Worm (Caenorhabditis elegans) whole organism, L1 larva: ENCODE measurements around the gene H28G03.2.
A peak's percentile ranks its signal among the peaks of the same experiment; 100 is the strongest.

Source experiments
- C16A3.4 ChIP-seq: fragments of 150-350 bp; optimal IDR thresholded peaks from 2 replicates; lab custom pipeline; 2014; ENCODE audit warnings: missing biosample characterization, missing genetic modification characterization
- F16B12.6 ChIP-seq: fragments of 150-350 bp; optimal IDR thresholded peaks from 2 replicates; lab custom pipeline; 2014; ENCODE audit warnings: missing biosample characterization, missing genetic modification characterization
- Y116A8C.19 ChIP-seq: sonication (generic microtip); optimal IDR thresholded peaks from 2 replicates; lab custom pipeline; 2016; ENCODE audit warnings: missing compliant biosample characterization, missing genetic modification characterization, borderline replicate concordance
- blmp-1 ChIP-seq: fragments of 150-350 bp; optimal IDR thresholded peaks from 2 replicates; lab custom pipeline; 2014; ENCODE audit warnings: missing biosample characterization, missing genetic modification characterization
- ceh-82 ChIP-seq, 3 experiments: fragments of 150-350 bp in 1 of 3; sonication (generic microtip) in 2 of 3; optimal IDR thresholded peaks; 2 replicates each; lab custom pipeline; 2014 to 2017; ENCODE audit warnings: missing biosample characterization in 3 of 3, missing genetic modification characterization in 3 of 3
- ceh-90 ChIP-seq: sonication (generic microtip); optimal IDR thresholded peaks from 2 replicates; lab custom pipeline; 2016; ENCODE audit warnings: missing genetic modification characterization, missing compliant biosample characterization
- efl-1 ChIP-seq, 4 experiments: fragments of 150-350 bp; optimal IDR thresholded peaks in 3 of 4; peaks in 1 of 4; 1 replicate in 1 of 4; 2 replicates in 3 of 4; lab custom pipeline; 2014; ENCODE audit warnings: missing biosample characterization in 2 of 4, missing genetic modification characterization in 2 of 4, missing genetic modification reagents in 2 of 4
- egl-13 ChIP-seq: sonication (generic microtip); optimal IDR thresholded peaks from 2 replicates; lab custom pipeline; 2016; ENCODE audit warnings: missing genotype, missing genetic modification reagents, missing genetic modification characterization, missing compliant biosample characterization
- elt-3 ChIP-seq, 6 experiments: fragments of 150-350 bp in 1 of 6; sonication (generic microtip); optimal IDR thresholded peaks; 2 replicates each; lab custom pipeline; 2017 to 2018; ENCODE audit warnings: missing biosample characterization in 6 of 6, missing genetic modification characterization in 6 of 6, inconsistent platforms in 1 of 6
- ets-5 ChIP-seq: fragments of 200-800 bp; sonication (Bioruptor generic); IDR thresholded peaks from 2 replicates; pipeline ENCODE4 v1.3.6; 2022; ENCODE audit warnings: missing genetic modification characterization, missing compliant biosample characterization
- fkh-10 ChIP-seq: sonication (generic microtip); optimal IDR thresholded peaks from 2 replicates; lab custom pipeline; 2017; ENCODE audit warnings: missing biosample characterization, missing genetic modification reagents, missing genetic modification characterization
- fkh-8 ChIP-seq: sonication (generic microtip); optimal IDR thresholded peaks from 2 replicates; lab custom pipeline; 2016; ENCODE audit warnings: mild to moderate bottlenecking, missing genetic modification characterization, missing compliant biosample characterization
- fos-1 ChIP-seq: fragments of 150-350 bp; optimal IDR thresholded peaks from 2 replicates; lab custom pipeline; 2014; ENCODE audit warnings: missing biosample characterization, missing genetic modification characterization
- hlh-17 ChIP-seq: fragments of 200-800 bp; sonication (Bioruptor generic); optimal IDR thresholded peaks from 2 replicates; lab custom pipeline; 2018; ENCODE audit warnings: missing genetic modification characterization, mild to moderate bottlenecking, missing compliant biosample characterization, moderate library complexity, borderline replicate concordance
- hlh-4 ChIP-seq: sonication (generic microtip); optimal IDR thresholded peaks from 2 replicates; lab custom pipeline; 2016; ENCODE audit warnings: mild to moderate bottlenecking, missing genetic modification characterization, missing compliant biosample characterization
- hpl-2 ChIP-seq: fragments of 150-350 bp; optimal IDR thresholded peaks from 2 replicates; lab custom pipeline; 2014; ENCODE audit warnings: missing biosample characterization, missing genetic modification reagents, missing genetic modification characterization
- isw-1 ChIP-seq: fragments of 200-800 bp; sonication (Bioruptor generic); IDR thresholded peaks from 2 replicates; pipeline ENCODE4 v1.3.6; 2022; ENCODE audit warnings: missing genetic modification characterization, missing compliant biosample characterization
- lin-14 ChIP-seq: fragments of 200-800 bp; sonication (Bioruptor generic); optimal IDR thresholded peaks from 2 replicates; lab custom pipeline; 2018; ENCODE audit warnings: mild to moderate bottlenecking, missing genetic modification characterization, moderate library complexity, missing compliant biosample characterization
- lin-39 ChIP-seq: fragments of 150-350 bp; optimal IDR thresholded peaks from 2 replicates; lab custom pipeline; 2014; ENCODE audit warnings: missing biosample characterization, missing genetic modification reagents, missing genetic modification characterization
- mdl-1 ChIP-seq, 2 experiments: fragments of 150-350 bp; optimal IDR thresholded peaks; 2 replicates each; lab custom pipeline; 2014 to 2017; ENCODE audit warnings: missing biosample characterization in 2 of 2, missing genetic modification characterization in 2 of 2, inconsistent platforms in 1 of 2
- nhr-11 ChIP-seq: fragments of 150-350 bp; optimal IDR thresholded peaks from 2 replicates; lab custom pipeline; 2014; ENCODE audit warnings: missing biosample characterization, missing genetic modification characterization
- nhr-12 ChIP-seq: sonication (generic microtip); optimal IDR thresholded peaks from 2 replicates; lab custom pipeline; 2017; ENCODE audit warnings: missing biosample characterization, missing genetic modification characterization
- nhr-20 ChIP-seq: sonication (generic microtip); optimal IDR thresholded peaks from 2 replicates; lab custom pipeline; 2016; ENCODE audit warnings: mild to moderate bottlenecking, missing genetic modification characterization, missing compliant biosample characterization
- nhr-47 ChIP-seq: sonication (generic microtip); optimal IDR thresholded peaks from 2 replicates; lab custom pipeline; 2016; ENCODE audit warnings: mild to moderate bottlenecking, missing genetic modification characterization, moderate library complexity, missing compliant biosample characterization
- nhr-71 ChIP-seq: sonication (generic microtip); optimal IDR thresholded peaks from 2 replicates; lab custom pipeline; 2016; ENCODE audit warnings: mild to moderate bottlenecking, missing genetic modification characterization, moderate library complexity, missing compliant biosample characterization
- nhr-76 ChIP-seq: sonication (generic microtip); optimal IDR thresholded peaks from 2 replicates; lab custom pipeline; 2017; ENCODE audit warnings: missing biosample characterization, missing genetic modification characterization
- nhr-77 ChIP-seq: fragments of 150-350 bp; optimal IDR thresholded peaks from 2 replicates; lab custom pipeline; 2014; ENCODE audit warnings: missing biosample characterization, missing genetic modification characterization
- nhr-84 ChIP-seq: sonication (generic microtip); optimal IDR thresholded peaks from 2 replicates; lab custom pipeline; 2017; ENCODE audit warnings: missing biosample characterization, missing genetic modification characterization
- nhr-85 ChIP-seq: sonication (generic microtip); peaks from one replicate; lab custom pipeline; 2016; ENCODE audit warnings: missing genetic modification characterization, inconsistent platforms, missing compliant biosample characterization
- nhr-90 ChIP-seq: sonication (generic microtip); optimal IDR thresholded peaks from 2 replicates; lab custom pipeline; 2016; ENCODE audit warnings: mild to moderate bottlenecking, missing genetic modification characterization, missing compliant biosample characterization; ENCODE audit not compliant: poor library complexity
- pag-3 ChIP-seq: sonication (generic microtip); optimal IDR thresholded peaks from 2 replicates; lab custom pipeline; 2017; ENCODE audit warnings: missing genetic modification characterization, mild to moderate bottlenecking, missing compliant biosample characterization, antibody characterized with exemption, borderline replicate concordance; ENCODE audit not compliant: insufficient read depth
- pqm-1 ChIP-seq: sonication (generic microtip); optimal IDR thresholded peaks from 3 replicates; lab custom pipeline; 2017; ENCODE audit warnings: missing biosample characterization, missing genetic modification characterization
- rnt-1 ChIP-seq: sonication (generic microtip); optimal IDR thresholded peaks from 2 replicates; lab custom pipeline; 2016; ENCODE audit warnings: mild to moderate bottlenecking, missing genetic modification characterization, moderate library complexity, missing compliant biosample characterization
- skn-1 ChIP-seq: fragments of 150-350 bp; optimal IDR thresholded peaks from 2 replicates; lab custom pipeline; 2014; ENCODE audit warnings: missing biosample characterization, missing genetic modification characterization
- snpc-4 ChIP-seq: fragments of 150-350 bp; optimal IDR thresholded peaks from 2 replicates; lab custom pipeline; 2014; ENCODE audit warnings: missing biosample characterization, missing genetic modification characterization
- snu-23 ChIP-seq: sonication (generic microtip); optimal IDR thresholded peaks from 2 replicates; lab custom pipeline; 2016; ENCODE audit warnings: missing genetic modification characterization, missing compliant biosample characterization
- sptf-1 ChIP-seq: fragments of 150-350 bp; optimal IDR thresholded peaks from 2 replicates; lab custom pipeline; 2014; ENCODE audit warnings: missing biosample characterization, missing genetic modification characterization
- swsn-7 ChIP-seq: sonication (generic microtip); optimal IDR thresholded peaks from 2 replicates; lab custom pipeline; 2016; ENCODE audit warnings: missing genetic modification characterization, missing compliant biosample characterization
- unc-86 ChIP-seq: sonication (generic microtip); optimal IDR thresholded peaks from 2 replicates; lab custom pipeline; 2016; ENCODE audit warnings: missing genetic modification characterization, missing compliant biosample characterization
- xbp-1 ChIP-seq: sonication (generic microtip); optimal IDR thresholded peaks from 2 replicates; lab custom pipeline; 2016; ENCODE audit warnings: missing genetic modification characterization, missing compliant biosample characterization
- ztf-11 ChIP-seq, 2 experiments: sonication (generic microtip); optimal IDR thresholded peaks; 2 replicates each; lab custom pipeline; 2016 to 2017; ENCODE audit warnings: missing genetic modification characterization in 2 of 2, missing biosample characterization in 1 of 2, missing compliant biosample characterization in 1 of 2

Gene H28G03.2

ce11 chrX:5208326-5208725, 2.8 kb downstream of the H28G03.2 start:
- TF ChIP-seq egl-13 (tag; lab: Kevin White, UChicago): no peak
- no peak for TF ChIP-seq hpl-2 (GFP tag; lab: Kevin White, UChicago)
- TF ChIP-seq unc-86 (tag; lab: Kevin White, UChicago): no peak
- TF ChIP-seq nhr-71 (tag; lab: Kevin White, UChicago): peak; percentile 31
- TF ChIP-seq nhr-76 (tag; lab: Kevin White, UChicago): no peak
- no peak for TF ChIP-seq Y116A8C.19 (tag; lab: Kevin White, UChicago)
- no peak for TF ChIP-seq skn-1 (tag; lab: Kevin White, UChicago)
- no peak for TF ChIP-seq nhr-77
- no peak for TF ChIP-seq snu-23 (GFP tag; lab: Kevin White, UChicago)
- TF ChIP-seq ztf-11 (tag; optimal IDR thresholded peaks at IDR 0.05; lab: Kevin White, UChicago): no peak
- no peak for TF ChIP-seq nhr-90 (tag; lab: Kevin White, UChicago)
- no peak for TF ChIP-seq nhr-84
- peak; percentile 25 for TF ChIP-seq rnt-1 (tag; lab: Kevin White, UChicago)
- peak; percentile 51 for TF ChIP-seq pag-3 (tag; lab: Kevin White, UChicago)
- no peak for TF ChIP-seq C16A3.4 (tag; lab: Kevin White, UChicago)
- no peak for TF ChIP-seq ets-5 (GFP tag; lab: Robert Waterston, UW)
- TF ChIP-seq ceh-82 (tag; optimal IDR thresholded peaks at IDR 0.05; lab: Kevin White, UChicago): no peak
- no peak for TF ChIP-seq xbp-1
- TF ChIP-seq nhr-11 (tag; lab: Kevin White, UChicago): no peak
- no peak for TF ChIP-seq fkh-8
- no peak for TF ChIP-seq sptf-1 (tag; lab: Kevin White, UChicago)
- TF ChIP-seq nhr-47 (tag; lab: Kevin White, UChicago): no peak
- TF ChIP-seq swsn-7 (tag; lab: Kevin White, UChicago): no peak
- no peak for TF ChIP-seq efl-1 (optimal IDR thresholded peaks at IDR 0.05; lab: Kevin White, UChicago)
- TF ChIP-seq efl-1 (GFP tag; optimal IDR thresholded peaks at IDR 0.05 in 1 of 2; lab: Kevin White, UChicago): no peak

ce11 chrX:5208831-5209230, 3.3 kb downstream of the H28G03.2 start:
- no peak for TF ChIP-seq fkh-10 (GFP tag; lab: Kevin White, UChicago)
- TF ChIP-seq efl-1 (optimal IDR thresholded peaks at IDR 0.05; lab: Kevin White, UChicago): no peak
- TF ChIP-seq efl-1 (GFP tag; optimal IDR thresholded peaks at IDR 0.05 in 1 of 2; lab: Kevin White, UChicago): peak in 1 of 2 experiments; percentile 74
- TF ChIP-seq nhr-90 (tag; lab: Kevin White, UChicago): no peak
- peak; percentile 28 for TF ChIP-seq nhr-20 (tag; lab: Kevin White, UChicago)
- TF ChIP-seq pqm-1 (tag; lab: Kevin White, UChicago): no peak
- TF ChIP-seq lin-14: peak; percentile 4
- TF ChIP-seq nhr-12 (tag; lab: Kevin White, UChicago): no peak
- TF ChIP-seq hlh-4: no peak
- TF ChIP-seq skn-1 (tag; lab: Kevin White, UChicago): no peak
- TF ChIP-seq nhr-85 (tag; lab: Kevin White, UChicago): peak; percentile 73
- TF ChIP-seq mdl-1 (tag; optimal IDR thresholded peaks at IDR 0.05; lab: Kevin White, UChicago): no peak
- TF ChIP-seq F16B12.6 (tag; lab: Kevin White, UChicago): no peak
- no peak for TF ChIP-seq ceh-82 (tag; optimal IDR thresholded peaks at IDR 0.05; lab: Kevin White, UChicago)
- no peak for TF ChIP-seq hlh-17
- peak; percentile 73 for TF ChIP-seq blmp-1 (tag; lab: Kevin White, UChicago)
- TF ChIP-seq isw-1 (GFP tag; lab: Robert Waterston, UW): no peak
- no peak for TF ChIP-seq lin-39
- no peak for TF ChIP-seq fos-1 (tag; lab: Kevin White, UChicago)
- no peak for TF ChIP-seq snpc-4 (tag; lab: Kevin White, UChicago)
- peak in 2 of 6 experiments; percentile 50 to 63 for TF ChIP-seq elt-3 (tag; optimal IDR thresholded peaks at IDR 0.05; lab: Kevin White, UChicago)
- no peak for TF ChIP-seq snu-23 (GFP tag; lab: Kevin White, UChicago)
- no peak for TF ChIP-seq ceh-90 (tag; lab: Kevin White, UChicago)
